Worm (Caenorhabditis elegans) whole organism, late embryonic: Measurements from ENCODE around the gene nhr-90.

Experiments
- K02D7.2 ChIP-seq: sonication (generic microtip); optimal IDR thresholded peaks from 2 replicates; lab custom pipeline; 2017; ENCODE audit warnings: mild to moderate bottlenecking, missing genetic modification characterization, missing compliant biosample characterization
- ama-1 ChIP-seq: fragments of 150-350 bp; optimal IDR thresholded peaks from 2 replicates; lab custom pipeline; 2014
- ceh-19 ChIP-seq: fragments of 200-800 bp; sonication (Bioruptor generic); optimal IDR thresholded peaks from 2 replicates; lab custom pipeline; 2018; ENCODE audit warnings: mild to moderate bottlenecking, missing genetic modification characterization, missing compliant biosample characterization
- ceh-31 ChIP-seq: sonication (generic microtip); optimal IDR thresholded peaks from 2 replicates; lab custom pipeline; 2016; ENCODE audit warnings: missing genetic modification characterization, missing compliant biosample characterization
- ceh-9 ChIP-seq: sonication (generic microtip); optimal IDR thresholded peaks from 2 replicates; lab custom pipeline; 2016; ENCODE audit warnings: mild to moderate bottlenecking, missing genetic modification characterization, inconsistent platforms, missing compliant biosample characterization
- pha-4 ChIP-seq: fragments of 150-350 bp; optimal IDR thresholded peaks from 2 replicates; lab custom pipeline; 2018; ENCODE audit warnings: missing biosample characterization, missing genetic modification reagents, missing genetic modification characterization
- syd-9 ChIP-seq: sonication (generic microtip); optimal IDR thresholded peaks from 2 replicates; lab custom pipeline; 2016; ENCODE audit warnings: mild to moderate bottlenecking, missing genetic modification characterization, moderate library complexity, missing compliant biosample characterization
- tbx-2 ChIP-seq: sonication (generic microtip); optimal IDR thresholded peaks from 2 replicates; lab custom pipeline; 2016; ENCODE audit warnings: missing genetic modification characterization, missing compliant biosample characterization

- TF ChIP-seq pha-4 (tag; lab: Kevin White, UChicago), result no peak
- TF ChIP-seq K02D7.2 (tag; lab: Kevin White, UChicago), result no peak
- TF ChIP-seq syd-9, result no peak
- no peak for TF ChIP-seq ceh-9
- no peak for TF ChIP-seq ceh-31 (tag; lab: Kevin White, UChicago)
- no peak for TF ChIP-seq tbx-2 (tag; lab: Kevin White, UChicago)
- no peak for TF ChIP-seq ceh-19 (GFP tag; lab: Kevin White, UChicago)
- TF ChIP-seq ama-1 (lab: Kevin White, UChicago), result no peak
Measured at ce11 chrV:562834-563233, 47.5 kb upstream of the nhr-90 start, which contains the start of gene C14C6.2.
